Fruit fly (Drosophila melanogaster): ENCODE measurements around the gene CG17169.

Gene CG17169

DNA sequence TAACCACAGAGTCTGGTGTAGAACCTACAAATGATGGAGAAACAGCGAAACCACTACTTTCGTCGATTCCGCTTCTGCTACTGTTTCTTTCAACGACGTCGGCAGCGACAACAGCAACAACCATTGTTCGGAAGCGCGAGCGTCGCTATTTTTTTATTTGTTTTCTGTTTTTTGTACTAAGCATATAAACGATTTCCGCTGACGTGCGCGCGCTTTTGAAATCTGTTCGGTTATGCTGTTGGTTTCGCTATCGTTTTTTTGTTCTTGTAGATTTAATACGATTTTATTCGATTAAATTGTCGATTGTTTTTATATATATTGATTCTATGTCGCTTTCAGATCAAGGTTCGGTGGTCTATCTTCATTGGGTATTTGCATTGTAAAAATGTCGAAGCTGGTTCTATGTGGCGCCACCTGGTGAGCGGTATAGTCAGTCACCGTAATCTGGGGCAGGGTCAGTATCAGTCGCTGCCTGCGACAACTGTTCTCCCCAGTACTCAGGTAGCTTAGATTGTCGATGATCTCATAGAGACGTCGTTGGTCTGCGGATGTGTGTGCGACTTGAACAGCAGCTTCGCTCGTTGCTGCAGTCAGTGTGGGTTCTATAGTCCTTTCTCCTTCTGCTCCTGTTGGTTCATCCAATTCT lies 4.7 kb downstream of the CG17169 start:
- TF ChIP-seq CG15710 (tag; optimal IDR thresholded peaks at IDR 0.05): no peak

DNA sequence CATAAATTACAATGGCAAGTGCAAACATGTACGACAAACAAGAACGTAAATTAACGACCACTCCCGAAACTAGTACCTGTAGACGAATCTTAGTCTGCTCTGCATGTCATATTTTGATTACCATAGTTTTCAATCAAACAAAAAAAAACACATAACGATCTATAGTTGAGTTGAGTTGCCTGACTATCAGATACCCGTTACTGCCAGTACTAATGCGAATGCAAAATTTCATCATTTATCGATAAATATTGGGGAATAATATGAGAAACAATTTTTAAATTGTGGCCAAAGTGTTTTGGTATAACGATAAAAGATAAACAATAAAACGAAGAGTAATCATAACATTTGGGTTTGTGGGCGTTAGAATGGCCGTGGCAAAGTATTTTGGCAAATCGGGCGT lies 6.0 kb downstream of the CG17169 start:
- TF ChIP-seq CG10348 (GFP tag; IDR thresholded peaks at IDR 0.05): no peak

DNA sequence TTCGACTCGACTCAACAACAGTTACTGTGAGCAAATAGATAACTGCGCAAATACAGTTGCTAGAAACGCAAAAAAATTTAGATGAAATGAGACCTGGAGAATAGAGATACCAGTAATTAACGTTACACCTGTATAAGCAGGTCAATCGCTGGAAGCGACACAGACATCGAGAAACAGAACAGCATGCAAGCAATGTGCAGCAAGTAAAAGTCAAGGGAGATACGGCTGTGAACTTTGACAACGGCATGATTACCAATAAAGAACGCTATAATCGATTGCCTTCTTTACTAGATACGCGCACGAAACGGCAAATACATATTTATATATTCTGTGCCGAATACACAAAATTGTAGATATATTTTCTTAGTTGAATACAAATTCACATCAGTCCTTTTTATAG lies 6.8 kb downstream of the CG17169 start:
- no peak for TF ChIP-seq Pif1A (GFP tag; optimal IDR thresholded peaks at IDR 0.05)
- TF ChIP-seq CG13204 (GFP tag; optimal IDR thresholded peaks at IDR 0.05): no peak
- no peak for TF ChIP-seq CG8159 (tag; optimal IDR thresholded peaks at IDR 0.05)
- no peak for TF ChIP-seq CG17806 (tag; optimal IDR thresholded peaks at IDR 0.05)
- no peak for TF ChIP-seq CG10348 (GFP tag; IDR thresholded peaks at IDR 0.05)
- TF ChIP-seq CG12605 (GFP tag; IDR thresholded peaks at IDR 0.05): no peak
- no peak for TF ChIP-seq CG34367 (tag; optimal IDR thresholded peaks at IDR 0.05)
- no peak for TF ChIP-seq D1 (tag; optimal IDR thresholded peaks at IDR 0.05)
- no peak for TF ChIP-seq CG9948 (tag; optimal IDR thresholded peaks at IDR 0.05)
- no peak for TF ChIP-seq EcR (GFP tag; optimal IDR thresholded peaks at IDR 0.05)
- TF ChIP-seq Ets98B (GFP tag; IDR thresholded peaks at IDR 0.05): no peak
- TF ChIP-seq CG15710 (tag; optimal IDR thresholded peaks at IDR 0.05): no peak
- no peak for TF ChIP-seq rn (GFP tag; IDR thresholded peaks at IDR 0.05)
- TF ChIP-seq gl (tag; optimal IDR thresholded peaks at IDR 0.05): no peak
- no peak for TF ChIP-seq CG4496 (GFP tag; IDR thresholded peaks at IDR 0.05)

DNA sequence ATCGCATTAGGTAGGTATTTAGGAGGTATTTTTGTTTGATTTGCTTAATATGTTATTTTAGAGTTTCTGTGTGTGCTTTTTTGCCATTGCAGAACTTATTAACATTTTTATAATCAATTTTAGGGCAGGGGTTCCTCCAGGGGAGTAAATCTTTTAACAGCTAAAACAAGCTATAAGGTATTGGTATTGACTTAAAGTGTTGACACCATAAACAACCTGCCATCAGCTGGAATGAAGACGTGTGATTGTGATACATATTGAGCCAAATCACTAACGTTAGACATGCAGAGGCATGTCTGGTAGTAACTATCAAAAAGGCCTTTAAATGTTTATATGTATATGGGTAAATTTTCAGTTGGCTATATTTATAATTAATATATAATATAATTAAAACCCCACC lies 7.3 kb downstream of the CG17169 start:
- TF ChIP-seq Ets98B (GFP tag; IDR thresholded peaks at IDR 0.05): no peak
- no peak for TF ChIP-seq EcR (GFP tag; optimal IDR thresholded peaks at IDR 0.05)
- no peak for TF ChIP-seq CG4496 (GFP tag; IDR thresholded peaks at IDR 0.05)
- no peak for TF ChIP-seq CG14655 (GFP tag; optimal IDR thresholded peaks at IDR 0.05)
- no peak for TF ChIP-seq gl (tag; optimal IDR thresholded peaks at IDR 0.05)
- TF ChIP-seq CG9948 (tag; optimal IDR thresholded peaks at IDR 0.05): no peak
- no peak for TF ChIP-seq CG34367 (tag; optimal IDR thresholded peaks at IDR 0.05)
- TF ChIP-seq CG8301 (tag; optimal IDR thresholded peaks at IDR 0.05): no peak

DNA sequence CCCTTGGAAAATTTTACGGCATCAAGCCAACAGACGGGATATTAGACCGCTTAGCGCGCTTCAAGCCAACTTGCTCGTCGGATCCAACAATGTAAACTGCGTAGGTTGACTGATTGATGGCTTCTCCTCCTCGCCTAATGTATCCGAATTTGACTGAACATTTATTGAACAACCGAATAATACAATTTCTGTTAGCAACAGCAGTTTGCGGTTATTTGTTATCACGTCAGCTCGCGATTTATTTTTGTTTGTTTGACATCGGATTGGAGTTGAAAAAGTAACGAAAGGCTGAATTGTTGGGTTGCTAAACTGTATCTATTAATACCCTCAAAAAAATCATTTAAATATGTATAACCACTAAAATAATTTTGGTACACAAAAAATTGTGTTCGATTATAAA lies 8.1 kb downstream of the CG17169 start, which contains the start of gene CG17159:
CG17159 (minus strand) TSS at position 101 of the 400 bp plus-strand sequence.
- TF ChIP-seq CG8159 (tag; optimal IDR thresholded peaks at IDR 0.05) (no peak), CG32121 (GFP tag; IDR thresholded peaks at IDR 0.05) (no peak), CG12605 (GFP tag; IDR thresholded peaks at IDR 0.05) (no peak), CG17806 (tag; optimal IDR thresholded peaks at IDR 0.05) (no peak), rn (GFP tag; IDR thresholded peaks at IDR 0.05) (no peak), CG15710 (tag; optimal IDR thresholded peaks at IDR 0.05) (no peak), CG8301 (tag; optimal IDR thresholded peaks at IDR 0.05) (no peak), CG10348 (GFP tag; IDR thresholded peaks at IDR 0.05) (no peak), Ets98B (GFP tag; IDR thresholded peaks at IDR 0.05) (no peak), CG13204 (GFP tag; optimal IDR thresholded peaks at IDR 0.05) (no peak), Pif1A (GFP tag; optimal IDR thresholded peaks at IDR 0.05) (no peak), CG14655 (GFP tag; optimal IDR thresholded peaks at IDR 0.05) (no peak), gl (tag; optimal IDR thresholded peaks at IDR 0.05) (no peak), EcR (GFP tag; optimal IDR thresholded peaks at IDR 0.05) (no peak), CG4496 (GFP tag; IDR thresholded peaks at IDR 0.05) (no peak), Pif1B (GFP tag; optimal IDR thresholded peaks at IDR 0.05) (no peak), CG9948 (tag; optimal IDR thresholded peaks at IDR 0.05) (no peak), CG34367 (tag; optimal IDR thresholded peaks at IDR 0.05) (no peak)

DNA sequence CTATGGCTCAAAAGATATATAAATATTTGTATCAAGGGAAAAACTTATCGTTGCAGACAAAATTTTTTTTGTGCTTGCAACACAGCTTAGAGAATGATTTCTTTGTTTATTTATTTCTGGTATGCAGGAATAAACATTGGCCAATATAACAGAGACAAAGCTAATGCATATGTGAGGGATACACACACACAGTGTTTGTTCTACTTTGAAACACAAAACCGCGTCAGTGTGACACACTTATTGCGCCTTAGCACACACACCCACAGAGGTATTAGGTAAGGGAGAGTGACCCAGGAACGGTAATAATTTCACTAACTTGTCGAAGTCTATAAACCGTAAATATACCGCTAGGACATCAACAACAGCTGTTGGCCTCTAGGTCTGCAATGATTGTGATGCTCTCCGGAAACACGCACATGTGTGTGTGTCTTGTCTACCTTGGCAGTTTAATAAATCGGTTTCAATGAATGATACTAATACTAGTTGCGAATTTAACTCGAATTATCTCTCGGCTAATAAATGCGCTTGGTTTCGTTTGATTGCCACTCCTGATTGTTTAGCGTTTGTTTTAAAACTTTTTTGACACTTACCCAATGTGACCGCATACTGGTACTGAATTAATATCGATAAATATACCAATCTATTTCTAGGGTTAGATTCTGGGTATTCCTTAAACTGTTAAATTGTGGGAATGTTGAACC lies 11.8 kb downstream of the CG17169 start, which contains the start of gene CG17162:
CG17162 (minus strand) TSS at position 619 of the 701 bp plus-strand sequence.
- TF ChIP-seq CG4496 (GFP tag; IDR thresholded peaks at IDR 0.05): no peak
- no peak for TF ChIP-seq CG34367 (tag; optimal IDR thresholded peaks at IDR 0.05)
- no peak for TF ChIP-seq CG32121 (GFP tag; IDR thresholded peaks at IDR 0.05)
- TF ChIP-seq CG13204 (GFP tag; optimal IDR thresholded peaks at IDR 0.05): no peak
- no peak for TF ChIP-seq Pif1A (GFP tag; optimal IDR thresholded peaks at IDR 0.05)
- TF ChIP-seq Ets98B (GFP tag; IDR thresholded peaks at IDR 0.05): no peak
- no peak for TF ChIP-seq CG17806 (tag; optimal IDR thresholded peaks at IDR 0.05)
- no peak for TF ChIP-seq D1 (tag; optimal IDR thresholded peaks at IDR 0.05)
- no peak for TF ChIP-seq CG8301 (tag; optimal IDR thresholded peaks at IDR 0.05)
- no peak for TF ChIP-seq EcR (GFP tag; optimal IDR thresholded peaks at IDR 0.05)
- no peak for TF ChIP-seq CG8159 (tag; optimal IDR thresholded peaks at IDR 0.05)

DNA sequence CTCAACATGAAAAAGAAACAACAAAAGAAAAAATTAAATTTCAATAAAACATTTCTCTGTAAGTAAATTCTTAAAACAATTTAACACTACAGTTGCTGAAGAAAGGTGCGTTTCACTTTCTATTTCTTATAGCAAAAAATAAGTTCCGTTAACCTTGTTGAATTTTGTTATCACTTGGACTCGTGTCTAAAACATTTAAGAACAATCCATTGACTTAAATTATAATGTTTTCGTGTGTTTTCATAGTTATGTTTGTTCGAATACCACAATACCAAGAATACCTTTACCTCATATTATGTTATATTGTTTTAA lies 12.3 kb downstream of the CG17169 start:
- peak; percentile 12 for TF ChIP-seq CG15710 (tag; optimal IDR thresholded peaks at IDR 0.05)
- no peak for TF ChIP-seq CG9948 (tag; optimal IDR thresholded peaks at IDR 0.05)
- no peak for TF ChIP-seq CG8301 (tag; optimal IDR thresholded peaks at IDR 0.05)

DNA sequence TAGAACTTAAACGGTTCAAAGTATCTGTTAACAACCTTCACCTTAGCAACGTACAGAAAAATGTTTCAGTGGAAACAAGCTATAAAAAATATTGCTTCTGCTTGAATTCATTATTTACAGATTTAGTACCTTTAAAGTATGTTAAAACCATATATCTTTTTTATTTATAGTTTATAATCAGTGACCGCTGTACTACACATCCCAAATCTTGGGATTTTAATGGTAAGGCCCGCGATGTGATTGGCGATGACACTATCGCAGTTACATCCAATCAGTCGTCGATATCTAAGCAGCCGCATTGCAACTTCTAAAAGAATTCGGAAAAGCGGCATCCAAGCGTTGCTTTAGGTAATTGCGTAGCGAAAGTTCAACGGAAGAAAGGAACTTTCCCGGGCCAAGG lies 12.8 kb downstream of the CG17169 start:
- no peak for TF ChIP-seq fd96Ca (GFP tag; IDR thresholded peaks at IDR 0.05)
- no peak for TF ChIP-seq CG9948 (tag; optimal IDR thresholded peaks at IDR 0.05)
- no peak for TF ChIP-seq CG12605 (GFP tag; IDR thresholded peaks at IDR 0.05)
- TF ChIP-seq CG13204 (GFP tag; optimal IDR thresholded peaks at IDR 0.05): no peak
- no peak for TF ChIP-seq CG4496 (GFP tag; IDR thresholded peaks at IDR 0.05)
- no peak for TF ChIP-seq Snoo (tag; optimal IDR thresholded peaks at IDR 0.05)
- TF ChIP-seq gl (tag; optimal IDR thresholded peaks at IDR 0.05): no peak
- no peak for TF ChIP-seq CG8301 (tag; optimal IDR thresholded peaks at IDR 0.05)
- TF ChIP-seq CG17806 (tag; optimal IDR thresholded peaks at IDR 0.05): no peak
- TF ChIP-seq Ets98B (GFP tag; IDR thresholded peaks at IDR 0.05): no peak
- TF ChIP-seq CG8159 (tag; optimal IDR thresholded peaks at IDR 0.05): no peak
- no peak for TF ChIP-seq Pif1A (GFP tag; optimal IDR thresholded peaks at IDR 0.05)
- no peak for TF ChIP-seq rn (GFP tag; IDR thresholded peaks at IDR 0.05)
- no peak for TF ChIP-seq CG34367 (tag; optimal IDR thresholded peaks at IDR 0.05)
- no peak for TF ChIP-seq EcR (GFP tag; optimal IDR thresholded peaks at IDR 0.05)
